Worm (Caenorhabditis elegans): ENCODE measurements around the gene srz-20.
"Not testable (repeated sequence)": the region's sequence is repeated elsewhere in the genome, so short reads cannot be mapped to it uniquely, and the experiment has no call there.

Gene srz-20

DNA sequence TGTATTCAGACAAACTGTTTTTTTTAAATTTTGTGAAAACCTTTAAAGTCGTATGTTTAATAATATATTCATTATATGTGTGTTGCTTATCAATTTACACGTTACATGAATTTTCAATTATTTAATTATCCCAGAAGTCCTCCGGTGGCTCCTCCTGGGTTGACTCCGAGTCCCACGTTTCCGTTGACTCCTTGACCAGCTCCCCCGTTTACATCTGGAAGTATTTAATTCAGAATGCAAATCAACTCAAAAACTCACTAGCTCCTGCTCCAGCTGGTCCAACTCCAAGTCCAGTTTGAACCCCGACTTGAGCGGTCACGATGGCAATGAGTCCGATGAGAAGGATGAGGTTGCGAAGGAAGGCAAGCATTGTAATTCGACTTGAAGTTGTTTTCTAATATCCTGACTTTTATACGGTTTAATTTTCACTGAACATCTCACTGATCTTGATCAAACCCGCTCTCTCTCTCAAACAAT lies 21.4 kb upstream of the srz-20 start, which contains the start of gene F56D6.8:
TSS of gene F56D6.8 (minus strand) at position 427 of the 477 bp plus-strand sequence.
- TF ChIP-seq dao-5 (tag; optimal IDR thresholded peaks at IDR 0.05) (no peak), him-1 (tag; optimal IDR thresholded peaks at IDR 0.05) (no peak), W03F9.2 (tag; optimal IDR thresholded peaks at IDR 0.05) (no peak)

DNA sequence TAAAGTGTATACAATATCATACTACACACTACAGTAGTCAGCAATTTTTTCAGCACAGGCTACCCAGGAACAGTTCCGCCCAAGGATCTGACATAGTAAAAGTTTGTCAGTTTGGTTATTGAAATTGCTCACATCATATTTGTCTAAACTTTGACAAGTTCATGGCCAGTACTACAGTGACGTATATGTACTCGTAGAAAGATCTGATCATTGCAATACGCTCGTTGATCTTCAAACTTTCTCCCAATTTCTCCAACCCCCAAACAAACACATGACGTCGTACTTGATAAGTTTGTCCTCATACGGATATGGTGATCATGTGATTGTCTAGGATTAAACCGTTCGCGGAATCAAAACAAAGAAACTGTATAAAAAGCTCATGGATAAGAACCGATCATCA lies 20.6 kb upstream of the srz-20 start, which contains the start of gene dct-8:
TSS of gene dct-8 (plus strand) at position 301 of the 400 bp plus-strand sequence.
- TF ChIP-seq dao-5 (tag; optimal IDR thresholded peaks at IDR 0.05) (no peak), W03F9.2 (tag; optimal IDR thresholded peaks at IDR 0.05) (no peak), him-1 (tag; optimal IDR thresholded peaks at IDR 0.05) (no peak)

DNA sequence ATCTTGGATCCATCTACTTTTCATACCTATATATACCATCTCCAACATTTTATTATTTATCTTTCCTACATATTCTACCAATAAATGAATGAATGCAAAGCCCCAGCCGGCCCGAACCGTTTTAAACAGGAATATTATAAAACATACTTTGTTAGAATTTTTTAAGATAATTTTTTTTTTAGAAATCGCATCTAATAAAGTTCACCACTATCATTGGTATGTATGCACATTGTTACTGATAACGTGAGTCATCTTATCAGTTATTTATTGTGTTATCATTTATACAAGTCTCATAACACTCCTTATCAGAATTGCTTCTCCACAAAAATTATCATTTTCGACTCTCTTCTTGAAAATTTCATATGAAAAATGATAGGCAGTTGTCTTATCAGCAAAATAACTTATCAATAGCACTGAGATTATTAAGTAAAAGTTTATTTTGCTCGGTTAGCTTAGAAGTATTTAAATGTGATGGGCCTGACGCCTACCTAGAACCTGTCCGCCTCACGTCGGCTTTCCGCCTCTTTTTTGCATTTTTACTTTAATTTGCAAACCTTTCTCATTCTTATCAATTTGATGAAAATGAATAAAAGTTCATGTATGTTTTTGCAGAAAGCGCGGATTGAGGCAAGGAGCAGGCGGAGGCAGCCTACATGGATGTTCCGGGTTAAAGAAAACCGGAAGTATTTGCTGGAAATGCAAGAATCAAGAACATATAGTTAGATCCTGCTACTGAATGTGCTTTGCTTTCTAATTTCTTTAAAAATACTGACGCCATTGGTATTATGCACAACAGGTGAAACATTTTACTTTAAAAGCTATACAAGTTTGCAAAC lies 15.5 kb upstream of the srz-20 start, which contains the start of gene srz-62:
TSS of gene srz-62 (plus strand) at position 786 of the 836 bp plus-strand sequence.
- TF ChIP-seq him-1 (tag; optimal IDR thresholded peaks at IDR 0.05) (no peak), dao-5 (tag; optimal IDR thresholded peaks at IDR 0.05) (no peak), W03F9.2 (tag; optimal IDR thresholded peaks at IDR 0.05) (no peak)

ce11 chrIV:3902955-3903354 lies 12.4 kb upstream of the srz-20 start, which contains the start of gene F56D6.6:
TSS of gene F56D6.6 (plus strand) at chrIV:3903255.
- TF ChIP-seq dao-5 (tag; optimal IDR thresholded peaks at IDR 0.05) (no peak), him-1 (tag; optimal IDR thresholded peaks at IDR 0.05) (no peak), W03F9.2 (tag; optimal IDR thresholded peaks at IDR 0.05) (no peak)

- TF ChIP-seq W03F9.2 (tag; optimal IDR thresholded peaks at IDR 0.05) (no peak), dao-5 (tag; optimal IDR thresholded peaks at IDR 0.05) (no peak), him-1 (tag; optimal IDR thresholded peaks at IDR 0.05) (no peak)
These were observed 10.8 kb upstream of the srz-20 start, which contains the start of gene F56D6.21 for ce11 chrIV:3904620-3905019. TSS of gene F56D6.21 (plus strand) at chrIV:3904920.

ce11 chrIV:3906393-3906792 lies 9.0 kb upstream of the srz-20 start, which contains the start of gene F56D6.11:
TSS of gene F56D6.11 (minus strand) at chrIV:3906493.
- TF ChIP-seq dao-5 (tag; optimal IDR thresholded peaks at IDR 0.05) = no peak
- TF ChIP-seq W03F9.2 (tag; optimal IDR thresholded peaks at IDR 0.05) = no peak
- no peak for TF ChIP-seq him-1 (tag; optimal IDR thresholded peaks at IDR 0.05)

- TF ChIP-seq W03F9.2 (tag; optimal IDR thresholded peaks at IDR 0.05) (no peak), dao-5 (tag; optimal IDR thresholded peaks at IDR 0.05) (no peak), him-1 (tag; optimal IDR thresholded peaks at IDR 0.05) (no peak)
These were observed 7.7 kb upstream of the srz-20 start, which contains the start of the genes F56D6.22 and F56D6.12 for ce11 chrIV:3907506-3908188. TSS of gene F56D6.22 (minus strand) at chrIV:3907606. TSS of gene F56D6.12 (plus strand) at chrIV:3908138.

DNA sequence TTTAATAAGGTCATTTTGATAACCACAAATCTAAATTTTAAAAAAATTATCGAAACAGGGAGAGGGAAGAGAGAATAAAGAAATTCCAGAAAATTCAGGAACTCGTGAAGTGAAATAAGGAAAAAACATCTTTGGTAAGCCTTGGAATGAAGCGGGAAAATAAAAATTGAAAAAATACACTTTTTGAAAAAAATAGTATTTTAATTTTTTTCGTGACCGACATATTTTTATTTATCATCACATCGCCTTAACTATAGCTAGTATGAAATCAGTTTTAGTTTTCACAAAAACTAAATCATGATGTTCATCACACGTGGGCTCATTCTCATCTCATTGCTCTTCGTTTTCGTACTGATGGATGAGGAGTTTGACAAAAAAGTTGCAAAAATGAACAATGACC lies 6.3 kb upstream of the srz-20 start, which contains the start of gene F56D6.13:
TSS of gene F56D6.13 (plus strand) at position 301 of the 400 bp plus-strand sequence.
- TF ChIP-seq him-1 (tag; optimal IDR thresholded peaks at IDR 0.05) = no peak
- no peak for TF ChIP-seq dao-5 (tag; optimal IDR thresholded peaks at IDR 0.05)
- no peak for TF ChIP-seq W03F9.2 (tag; optimal IDR thresholded peaks at IDR 0.05)

ce11 chrIV:3911848-3912247 lies 3.5 kb upstream of the srz-20 start, which contains the start of gene F56D6.18:
TSS of gene F56D6.18 (minus strand) at chrIV:3911948.
- not testable (repeated sequence) for TF ChIP-seq him-1, dao-5, W03F9.2 (tag; optimal IDR thresholded peaks at IDR 0.05)

ce11 chrIV:3912598-3912997 lies 2.8 kb upstream of the srz-20 start, which contains the start of gene F56D6.20:
TSS of gene F56D6.20 (plus strand) at chrIV:3912898.
- TF ChIP-seq W03F9.2 (tag; optimal IDR thresholded peaks at IDR 0.05) = no peak
- TF ChIP-seq dao-5 (tag; optimal IDR thresholded peaks at IDR 0.05) = no peak
- TF ChIP-seq him-1 (tag; optimal IDR thresholded peaks at IDR 0.05) = no peak

DNA sequence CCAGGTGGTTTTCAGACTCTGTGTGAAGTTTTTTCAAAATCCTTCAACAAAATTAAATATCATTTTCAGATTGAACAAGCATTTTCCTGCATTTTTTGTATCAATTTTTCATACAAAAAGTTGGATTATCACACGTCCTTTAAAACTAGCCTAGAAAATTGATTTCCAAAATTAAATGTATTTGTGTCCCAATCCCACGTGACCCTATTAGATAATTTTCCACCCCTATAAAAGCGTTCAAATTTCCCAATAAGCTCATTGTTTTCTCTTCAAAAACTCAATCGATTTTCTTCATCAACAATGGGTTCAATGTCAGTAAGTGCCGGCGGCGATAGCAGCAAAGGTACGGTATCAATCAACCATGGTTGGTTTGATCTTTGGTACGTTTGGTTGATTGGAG lies 934 bp upstream of the srz-20 start, which contains the start of gene F56D6.19:
TSS of gene F56D6.19 (plus strand) at position 301 of the 400 bp plus-strand sequence.
- TF ChIP-seq him-1 (tag; optimal IDR thresholded peaks at IDR 0.05) (no peak), W03F9.2 (tag; optimal IDR thresholded peaks at IDR 0.05) (no peak), dao-5 (tag; optimal IDR thresholded peaks at IDR 0.05) (no peak)

DNA sequence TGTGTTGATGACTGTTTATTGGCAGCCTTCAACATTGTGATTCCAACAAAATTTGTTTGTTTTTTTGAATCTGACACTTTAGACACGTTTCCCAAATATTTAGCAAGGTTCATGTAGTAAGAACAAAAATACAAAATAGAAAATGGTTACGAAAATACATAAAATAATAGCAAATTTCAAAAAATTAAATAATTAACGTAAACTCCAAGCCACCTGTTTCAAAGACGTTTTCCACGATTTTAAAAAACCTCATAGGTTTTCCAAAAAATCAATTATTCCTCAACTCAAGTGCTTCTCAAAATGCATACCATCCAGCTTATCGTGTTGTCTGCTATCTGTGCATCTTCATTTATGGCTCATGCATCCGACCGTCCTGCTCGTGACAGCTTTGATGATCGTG lies 2.0 kb downstream of the srz-20 start, which contains the start of gene F56D6.14:
TSS of gene F56D6.14 (plus strand) at position 301 of the 400 bp plus-strand sequence.
- TF ChIP-seq W03F9.2 (tag; optimal IDR thresholded peaks at IDR 0.05) (no peak), him-1 (tag; optimal IDR thresholded peaks at IDR 0.05) (no peak), dao-5 (tag; optimal IDR thresholded peaks at IDR 0.05) (no peak)

- TF ChIP-seq dao-5 (tag; optimal IDR thresholded peaks at IDR 0.05) (no peak), W03F9.2 (tag; optimal IDR thresholded peaks at IDR 0.05) (no peak), him-1 (tag; optimal IDR thresholded peaks at IDR 0.05) (no peak)
These were observed 2.8 kb downstream of the srz-20 start, which contains the start of gene F56D6.23 for ce11 chrIV:3918160-3918559. TSS of gene F56D6.23 (plus strand) at chrIV:3918460.
